Worm (Caenorhabditis elegans): ENCODE results near the gene unc-86.

unc-86 gene

ce11 chrIII:8250007-8250683 lies 34.0 kb upstream of the unc-86 start, which contains the start of gene knl-1:
Gene knl-1 (plus strand): TSS chrIII:8250632.
- TF ChIP-seq ahr-1 (tag; optimal IDR thresholded peaks at IDR 0.05): peak; percentile 50
- no peak for TF ChIP-seq sdc-2 (tag; optimal IDR thresholded peaks at IDR 0.05)
- no peak for TF ChIP-seq ceh-19 (GFP tag; optimal IDR thresholded peaks at IDR 0.05)
- TF ChIP-seq lim-6 (tag; optimal IDR thresholded peaks at IDR 0.05): peak; percentile 1
- TF ChIP-seq ceh-14 (tag; optimal IDR thresholded peaks at IDR 0.05): peak; percentile 69
- TF ChIP-seq ceh-2 (tag; optimal IDR thresholded peaks at IDR 0.05): peak; percentile 68
- no peak for TF ChIP-seq fkh-10 (GFP tag; optimal IDR thresholded peaks at IDR 0.05)
- TF ChIP-seq fkh-6 (tag; optimal IDR thresholded peaks at IDR 0.05): no peak
- no peak for TF ChIP-seq hlh-13 (GFP tag; optimal IDR thresholded peaks at IDR 0.05)
- peak; percentile 82 for TF ChIP-seq tbx-2 (tag; optimal IDR thresholded peaks at IDR 0.05)
- TF ChIP-seq che-1 (tag; optimal IDR thresholded peaks at IDR 0.05): no peak
- peak; percentile 40 for TF ChIP-seq pha-2 (tag; optimal IDR thresholded peaks at IDR 0.05)
- TF ChIP-seq zip-5 (tag; optimal IDR thresholded peaks at IDR 0.05): peak; percentile 87
- no peak for TF ChIP-seq odd-2 (tag; optimal IDR thresholded peaks at IDR 0.05)
- TF ChIP-seq C08G9.2 (tag; optimal IDR thresholded peaks at IDR 0.05): peak; percentile 68
- peak; percentile 25 for TF ChIP-seq unc-86 (tag; optimal IDR thresholded peaks at IDR 0.05)
- TF ChIP-seq K02D7.2 (tag; optimal IDR thresholded peaks at IDR 0.05): no peak
- peak; percentile 69 for TF ChIP-seq fax-1 (tag; optimal IDR thresholded peaks at IDR 0.05)
- peak; percentile 38 for TF ChIP-seq ceh-34 (tag; optimal IDR thresholded peaks at IDR 0.05)
- peak; percentile 7 for TF ChIP-seq C38D4.7 (GFP tag; optimal IDR thresholded peaks at IDR 0.05)
- TF ChIP-seq unc-3 (GFP tag; conservative IDR thresholded peaks at IDR 0.05): no peak
- peak; percentile 21 for TF ChIP-seq unc-3 (tag; optimal IDR thresholded peaks at IDR 0.05)
- TF ChIP-seq elt-2 (tag; optimal IDR thresholded peaks at IDR 0.05): peak; percentile 79
- TF ChIP-seq ets-4 (tag; optimal IDR thresholded peaks at IDR 0.05): peak; percentile 65
- no peak for TF ChIP-seq sox-4 (tag; optimal IDR thresholded peaks at IDR 0.05)
- no peak for TF ChIP-seq ttx-3 (tag; optimal IDR thresholded peaks at IDR 0.05)
- TF ChIP-seq nfya-1 (tag; optimal IDR thresholded peaks at IDR 0.05): peak; percentile 33
- TF ChIP-seq ceh-6 (GFP tag; optimal IDR thresholded peaks at IDR 0.05): no peak
- peak; percentile 25 for TF ChIP-seq tbx-7 (tag; optimal IDR thresholded peaks at IDR 0.05)
- peak; percentile 2 for TF ChIP-seq F13H6.1 (tag; optimal IDR thresholded peaks at IDR 0.05)
- TF ChIP-seq hlh-8 (tag; optimal IDR thresholded peaks at IDR 0.05): peak; percentile 65
- TF ChIP-seq sox-2 (GFP tag; IDR thresholded peaks at IDR 0.05): no peak
- no peak for TF ChIP-seq Y22D7AL.16 (tag; optimal IDR thresholded peaks at IDR 0.05)
- peak; percentile 89 for TF ChIP-seq ceh-31 (tag; optimal IDR thresholded peaks at IDR 0.05)
- TF ChIP-seq madf-2 (tag; optimal IDR thresholded peaks at IDR 0.05): peak; percentile 20
- no peak for TF ChIP-seq unc-55 (GFP tag; optimal IDR thresholded peaks at IDR 0.05)
- no peak for TF ChIP-seq lin-11 (tag; optimal IDR thresholded peaks at IDR 0.05)
- no peak for TF ChIP-seq ztf-16 (tag; optimal IDR thresholded peaks at IDR 0.05)
- no peak for TF ChIP-seq ceh-9 (tag; optimal IDR thresholded peaks at IDR 0.05)
- peak; percentile 10 for TF ChIP-seq rnt-1 (tag; optimal IDR thresholded peaks at IDR 0.05)

- no peak for TF ChIP-seq unc-55 (GFP tag; optimal IDR thresholded peaks at IDR 0.05)
- no peak for TF ChIP-seq ceh-45 (GFP tag; IDR thresholded peaks at IDR 0.05)
- TF ChIP-seq nhr-232 (tag; optimal IDR thresholded peaks at IDR 0.05): no peak
- no peak for TF ChIP-seq Y22D7AL.16 (tag; optimal IDR thresholded peaks at IDR 0.05)
- TF ChIP-seq ceh-22 (tag; optimal IDR thresholded peaks at IDR 0.05): no peak
- no peak for TF ChIP-seq hlh-30 (tag; optimal IDR thresholded peaks at IDR 0.05; ENCODE audit: insufficient read depth)
- TF ChIP-seq ztf-16 (tag; optimal IDR thresholded peaks at IDR 0.05): no peak
- TF ChIP-seq ahr-1 (tag; optimal IDR thresholded peaks at IDR 0.05): no peak
- no peak for TF ChIP-seq syd-9 (tag; optimal IDR thresholded peaks at IDR 0.05)
- TF ChIP-seq gmeb-2 (tag; optimal IDR thresholded peaks at IDR 0.05): no peak
- no peak for TF ChIP-seq che-1 (tag; optimal IDR thresholded peaks at IDR 0.05)
Observed at ce11 chrIII:8249381-8249780, 33.2 kb upstream of the unc-86 start, which contains the start of the genes C02F5.10 and C02F5.2. Gene C02F5.10 (minus strand): TSS chrIII:8249481. Gene C02F5.2 (plus strand): TSS chrIII:8249619.

Data from whole organism, late embryonic.